Worm (Caenorhabditis elegans) whole organism, early embryonic: ENCODE results near the gene srg-65.

ENCODE experiments used
- B0310.2 ChIP-seq: sonication (generic microtip); optimal IDR thresholded peaks from 2 replicates; lab custom pipeline; 2016; ENCODE audit warnings: mild to moderate bottlenecking, missing genetic modification characterization, missing compliant biosample characterization
- ets-7 ChIP-seq: sonication (generic microtip); optimal IDR thresholded peaks from 2 replicates; lab custom pipeline; 2016; ENCODE audit warnings: missing genotype, missing genetic modification characterization, missing compliant biosample characterization
- hmg-4 ChIP-seq: fragments of 200-800 bp; sonication (Bioruptor generic); optimal IDR thresholded peaks from 2 replicates; lab custom pipeline; 2018; ENCODE audit warnings: mild to moderate bottlenecking, missing genetic modification characterization, missing compliant biosample characterization
- tbx-37 ChIP-seq: fragments of 200-800 bp; sonication (Bioruptor generic); conservative IDR thresholded peaks from 2 replicates; pipeline ENCODE4 v1.3.6; 2022; ENCODE audit warnings: missing genetic modification reagents, missing genetic modification characterization, missing compliant biosample characterization

ce11 chrV:5482315-5482714 lies 2.5 kb downstream of the srg-65 start, which contains the start of gene srg-66:
- TF ChIP-seq ets-7 (tag; lab: Kevin White, UChicago) (no peak), tbx-37 (GFP tag; lab: Robert Waterston, UW) (no peak), hmg-4 (GFP tag; lab: Kevin White, UChicago) (no peak), B0310.2 (no peak)
